Fruit fly (Drosophila melanogaster): Measurements from ENCODE around the gene slp1.

The slp1 gene

DNA sequence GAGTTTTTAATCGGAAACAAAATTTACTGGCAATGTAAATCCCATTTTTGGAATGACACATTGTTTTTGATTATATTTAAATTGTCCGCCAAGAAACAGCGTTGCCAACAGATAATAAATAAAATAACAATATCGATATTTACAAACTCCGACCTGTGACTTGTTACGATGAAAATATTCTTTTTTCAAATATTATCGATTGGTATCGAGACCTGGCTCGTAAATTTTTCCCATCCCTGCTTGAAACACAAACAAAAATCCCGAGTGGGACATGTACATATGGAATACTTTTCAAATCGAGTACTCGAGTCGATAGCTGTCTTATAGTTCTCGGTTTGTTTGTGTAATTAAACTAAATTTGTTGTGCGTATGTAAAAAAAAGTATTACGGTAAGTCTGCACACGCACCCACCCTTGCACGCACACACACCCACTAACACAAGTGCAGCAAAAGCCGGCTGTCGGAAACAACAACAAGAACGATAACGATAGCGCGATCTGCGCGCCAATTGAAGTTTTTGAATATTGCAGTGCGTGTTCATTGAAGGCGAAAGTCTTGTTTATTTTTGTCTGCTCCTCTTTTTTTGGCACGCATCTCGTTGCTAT lies 37.1 kb downstream of the slp1 start, which contains the start of gene TTLL4B:
Gene TTLL4B (plus strand): TSS at position 232 of the 605 bp plus-strand sequence.
- TF ChIP-seq lola (GFP tag; optimal IDR thresholded peaks at IDR 0.05) (no peak), Rel (GFP tag; optimal IDR thresholded peaks at IDR 0.05) (no peak), Rel (tag; optimal IDR thresholded peaks at IDR 0.05) (peak; percentile 45)

DNA sequence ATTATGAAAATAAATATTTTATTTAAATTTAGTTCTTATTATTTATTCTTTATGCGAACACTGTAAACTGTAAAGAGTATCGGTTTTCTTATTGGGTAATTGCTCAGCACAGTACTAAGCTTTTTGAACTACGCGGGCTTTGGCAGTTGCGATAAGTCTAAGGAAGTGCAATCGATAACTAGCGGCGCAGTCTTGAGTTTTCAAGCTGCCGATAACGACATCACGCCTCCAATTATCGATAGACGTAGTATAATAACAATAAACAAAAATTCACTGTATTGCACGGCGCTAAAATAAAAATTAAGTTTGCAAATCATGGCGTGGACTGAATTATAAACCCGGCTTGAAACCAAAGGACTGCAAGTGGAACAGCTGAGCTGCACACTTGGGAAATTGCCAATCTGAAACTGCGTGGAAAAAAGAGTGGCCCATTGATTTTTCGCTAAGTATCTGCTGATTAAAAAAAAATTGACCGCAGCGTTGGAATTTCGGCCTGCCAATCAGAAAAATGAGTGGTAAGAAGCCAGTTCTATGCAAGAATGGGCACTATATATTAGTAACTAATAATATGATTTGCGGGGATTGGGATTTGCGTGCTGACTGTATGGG lies 42.1 kb downstream of the slp1 start, which contains the start of gene Cep97:
Gene Cep97 (plus strand): TSS at position 224 of the 609 bp plus-strand sequence.
- TF ChIP-seq sage (GFP tag; optimal IDR thresholded peaks at IDR 0.05) (no peak), CG32264 (GFP tag; optimal IDR thresholded peaks at IDR 0.05) (no peak), N (GFP tag; optimal IDR thresholded peaks at IDR 0.05) (no peak), psq (GFP tag; optimal IDR thresholded peaks at IDR 0.05) (no peak), rgr (GFP tag; optimal IDR thresholded peaks at IDR 0.05) (no peak), h (GFP tag; optimal IDR thresholded peaks at IDR 0.05) (no peak), dmrt93B (GFP tag; optimal IDR thresholded peaks at IDR 0.05) (no peak)

DNA sequence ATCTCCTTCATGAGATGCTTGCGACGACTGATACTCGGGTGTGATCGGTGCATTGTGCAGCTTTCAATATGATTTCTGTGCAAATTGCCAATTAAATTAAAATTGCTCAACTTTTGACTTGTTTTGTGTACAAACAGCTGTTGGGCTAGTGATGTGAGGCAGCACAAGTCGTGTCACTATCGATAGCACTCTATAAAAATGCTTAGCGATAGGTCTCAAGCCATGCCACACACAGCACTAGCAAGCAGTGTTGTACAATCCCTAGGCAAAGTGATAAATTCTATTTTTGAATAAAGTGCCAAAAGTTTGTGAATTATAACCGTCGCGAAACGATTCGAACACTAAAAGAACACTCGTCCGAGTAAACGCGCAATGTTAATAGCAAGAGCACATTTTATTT lies 46.8 kb downstream of the slp1 start, which contains the start of gene CG31957:
Gene CG31957 (minus strand): TSS at position 176 of the 400 bp plus-strand sequence.
- TF ChIP-seq OdsH (GFP tag; optimal IDR thresholded peaks at IDR 0.05) (peak; percentile 65), ey (GFP tag; optimal IDR thresholded peaks at IDR 0.05) (peak; percentile 53), Hr83 (GFP tag; optimal IDR thresholded peaks at IDR 0.05; ENCODE audit: poor library complexity, severe bottlenecking) (peak; percentile 74), br (GFP tag; optimal IDR thresholded peaks at IDR 0.05) (peak; percentile 47), psq (GFP tag; optimal IDR thresholded peaks at IDR 0.05) (peak; percentile 36), rgr (GFP tag; optimal IDR thresholded peaks at IDR 0.05) (peak; percentile 74), Dfd (GFP tag; optimal IDR thresholded peaks at IDR 0.05) (no peak), N (GFP tag; optimal IDR thresholded peaks at IDR 0.05) (no peak), dmrt93B (GFP tag; optimal IDR thresholded peaks at IDR 0.05) (no peak), Hr78 (GFP tag; optimal IDR thresholded peaks at IDR 0.05) (no peak), Jra (GFP tag; optimal IDR thresholded peaks at IDR 0.05) (no peak), Myc (optimal IDR thresholded peaks at IDR 0.05) (peak; percentile 36), foxo (GFP tag; optimal IDR thresholded peaks at IDR 0.05) (peak; percentile 19 to 57), dsf (GFP tag; optimal IDR thresholded peaks at IDR 0.05; ENCODE audit: borderline replicate concordance) (peak; percentile 73), Dif (GFP tag; optimal IDR thresholded peaks at IDR 0.05; ENCODE audit: partially characterized antibody) (no peak), Abd-B (GFP tag; optimal IDR thresholded peaks at IDR 0.05) (no peak), woc (GFP tag; optimal IDR thresholded peaks at IDR 0.05) (no peak), sv (GFP tag; optimal IDR thresholded peaks at IDR 0.05) (peak; percentile 52), Hnf4 (GFP tag; optimal IDR thresholded peaks at IDR 0.05) (no peak), h (GFP tag; optimal IDR thresholded peaks at IDR 0.05) (no peak)

Measured in whole organism, wandering third instar larva.